Worm (Caenorhabditis elegans): Measurements from ENCODE around the gene Y37E11AM.4.

The Y37E11AM.4 gene

ce11 chrIV:3725845-3726244 lies 3.3 kb upstream of the Y37E11AM.4 start, which contains the start of gene smgl-2:
smgl-2 (plus strand) TSS chrIV:3726164.
- no peak for TF ChIP-seq nhr-77 (tag; optimal IDR thresholded peaks at IDR 0.05)
- no peak for TF ChIP-seq elt-1 (tag; optimal IDR thresholded peaks at IDR 0.05)
- no peak for TF ChIP-seq dmd-4 (tag; optimal IDR thresholded peaks at IDR 0.05)
- no peak for TF ChIP-seq aly-2 (tag; optimal IDR thresholded peaks at IDR 0.05)
- TF ChIP-seq mbf-1 (tag; optimal IDR thresholded peaks at IDR 0.05), result no peak
- no peak for TF ChIP-seq ztf-4 (tag; optimal IDR thresholded peaks at IDR 0.05)
- no peak for TF ChIP-seq ceh-16 (tag; optimal IDR thresholded peaks at IDR 0.05)
- TF ChIP-seq nhr-237 (tag; optimal IDR thresholded peaks at IDR 0.05), result no peak
- no peak for TF ChIP-seq unc-39 (tag; optimal IDR thresholded peaks at IDR 0.05)
- peak; percentile 54 for TF ChIP-seq snpc-4 (tag; optimal IDR thresholded peaks at IDR 0.05)
- TF ChIP-seq ama-1 (optimal IDR thresholded peaks at IDR 0.05), result peak; percentile 31
- TF ChIP-seq R02D3.7 (tag; optimal IDR thresholded peaks at IDR 0.05), result no peak
- no peak for TF ChIP-seq unc-62 (GFP tag; optimal IDR thresholded peaks at IDR 0.05)
- TF ChIP-seq gmeb-1 (tag; optimal IDR thresholded peaks at IDR 0.05), result peak; percentile 86
- TF ChIP-seq nhr-129 (tag; optimal IDR thresholded peaks at IDR 0.05), result peak; percentile 23
- TF ChIP-seq alr-1 (tag; optimal IDR thresholded peaks at IDR 0.05), result no peak
- peak; percentile 15 for TF ChIP-seq nhr-21 (tag; optimal IDR thresholded peaks at IDR 0.05)
- TF ChIP-seq nhr-11 (tag; optimal IDR thresholded peaks at IDR 0.05), result no peak
- TF ChIP-seq lin-13 (GFP tag; optimal IDR thresholded peaks at IDR 0.05), result peak; percentile 79
- TF ChIP-seq nhr-10 (tag; optimal IDR thresholded peaks at IDR 0.05), result no peak
- no peak for TF ChIP-seq egl-27 (tag; optimal IDR thresholded peaks at IDR 0.05)
- TF ChIP-seq fos-1 (tag; optimal IDR thresholded peaks at IDR 0.05), result peak; percentile 52
- no peak for TF ChIP-seq zag-1 (tag; optimal IDR thresholded peaks at IDR 0.05)
- peak; percentile 88 for TF ChIP-seq C34F6.9 (tag; optimal IDR thresholded peaks at IDR 0.05)
- no peak for TF ChIP-seq peb-1 (tag; optimal IDR thresholded peaks at IDR 0.05)
- TF ChIP-seq nhr-6 (tag; optimal IDR thresholded peaks at IDR 0.05), result no peak
- no peak for TF ChIP-seq skn-1 (tag; optimal IDR thresholded peaks at IDR 0.05)
- TF ChIP-seq ztf-11 (tag; optimal IDR thresholded peaks at IDR 0.05), result no peak
- no peak for TF ChIP-seq mdl-1 (tag; optimal IDR thresholded peaks at IDR 0.05)
- peak; percentile 83 to 89 for TF ChIP-seq lsy-2 (tag; optimal IDR thresholded peaks at IDR 0.05)
- TF ChIP-seq unc-55 (GFP tag; optimal IDR thresholded peaks at IDR 0.05), result peak; percentile 85
- no peak for TF ChIP-seq elt-3 (tag; optimal IDR thresholded peaks at IDR 0.05)
- TF ChIP-seq F13H6.1 (tag; optimal IDR thresholded peaks at IDR 0.05), result peak; percentile 63
- TF ChIP-seq ZK546.5 (tag; optimal IDR thresholded peaks at IDR 0.05), result no peak
- TF ChIP-seq ceh-82 (tag; optimal IDR thresholded peaks at IDR 0.05), result no peak
- TF ChIP-seq mab-5 (tag; optimal IDR thresholded peaks at IDR 0.05), result peak; percentile 69
- no peak for TF ChIP-seq sem-4 (tag; optimal IDR thresholded peaks at IDR 0.05)
- TF ChIP-seq sma-3 (GFP tag; optimal IDR thresholded peaks at IDR 0.05), result peak; percentile 59
- TF ChIP-seq blmp-1 (tag; optimal IDR thresholded peaks at IDR 0.05; ENCODE audit: insufficient read depth), result no peak
- TF ChIP-seq nhr-25 (tag; optimal IDR thresholded peaks at IDR 0.05), result peak; percentile 61
- no peak for TF ChIP-seq lin-39 (tag; optimal IDR thresholded peaks at IDR 0.05)
- no peak for TF ChIP-seq sma-9 (GFP tag; optimal IDR thresholded peaks at IDR 0.05)
- TF ChIP-seq sma-9 (tag; optimal IDR thresholded peaks at IDR 0.05), result no peak
- no peak for TF ChIP-seq ztf-1 (GFP tag; conservative IDR thresholded peaks at IDR 0.05)
- TF ChIP-seq lin-11 (tag; optimal IDR thresholded peaks at IDR 0.05), result peak; percentile 27
- peak; percentile 79 for TF ChIP-seq crh-2 (tag; optimal IDR thresholded peaks at IDR 0.05)
- TF ChIP-seq nhr-23 (tag; optimal IDR thresholded peaks at IDR 0.05), result no peak
- no peak for TF ChIP-seq Y55F3AM.14 (GFP tag; optimal IDR thresholded peaks at IDR 0.05)
- TF ChIP-seq nhr-12 (tag; optimal IDR thresholded peaks at IDR 0.05), result no peak
